Worm (Caenorhabditis elegans) whole organism, L1 larva: Measurements from ENCODE around the gene pbo-4.

ENCODE experiments used
- F16B12.6 ChIP-seq: fragments of 150-350 bp; optimal IDR thresholded peaks from 2 replicates; lab custom pipeline; 2014; ENCODE audit warnings: missing biosample characterization, missing genetic modification characterization
- Y116A8C.19 ChIP-seq: sonication (generic microtip); optimal IDR thresholded peaks from 2 replicates; lab custom pipeline; 2016; ENCODE audit warnings: missing compliant biosample characterization, missing genetic modification characterization, borderline replicate concordance
- alr-1 ChIP-seq: fragments of 200-800 bp; sonication (Bioruptor generic); optimal IDR thresholded peaks from 2 replicates; lab custom pipeline; 2018; ENCODE audit warnings: borderline replicate concordance, mild to moderate bottlenecking, missing genetic modification characterization, missing compliant biosample characterization
- ama-1 ChIP-seq: fragments of 150-350 bp; optimal IDR thresholded peaks from 2 replicates; lab custom pipeline; 2014
- blmp-1 ChIP-seq: fragments of 150-350 bp; optimal IDR thresholded peaks from 2 replicates; lab custom pipeline; 2014; ENCODE audit warnings: missing biosample characterization, missing genetic modification characterization
- ceh-8 ChIP-seq: fragments of 200-800 bp; sonication (Bioruptor generic); optimal IDR thresholded peaks from 2 replicates; lab custom pipeline; 2018; ENCODE audit warnings: mild to moderate bottlenecking, missing genetic modification characterization, moderate library complexity, missing compliant biosample characterization
- ceh-82 ChIP-seq, 3 experiments: fragments of 150-350 bp in 1 of 3; sonication (generic microtip) in 2 of 3; optimal IDR thresholded peaks; 2 replicates each; lab custom pipeline; 2014 to 2017; ENCODE audit warnings: missing biosample characterization in 3 of 3, missing genetic modification characterization in 3 of 3
- ceh-88 ChIP-seq: fragments of 200-800 bp; sonication (Bioruptor generic); IDR thresholded peaks from 2 replicates; pipeline ENCODE4 v1.3.6; 2022; ENCODE audit warnings: missing genetic modification characterization, missing compliant biosample characterization
- ceh-90 ChIP-seq: sonication (generic microtip); optimal IDR thresholded peaks from 2 replicates; lab custom pipeline; 2016; ENCODE audit warnings: missing genetic modification characterization, missing compliant biosample characterization
- ces-1 ChIP-seq: fragments of 150-350 bp; optimal IDR thresholded peaks from 2 replicates; lab custom pipeline; 2014; ENCODE audit warnings: missing biosample characterization, missing genetic modification reagents, missing genetic modification characterization
- efl-1 ChIP-seq, 4 experiments: fragments of 150-350 bp; optimal IDR thresholded peaks in 3 of 4; peaks in 1 of 4; 1 replicate in 1 of 4; 2 replicates in 3 of 4; lab custom pipeline; 2014; ENCODE audit warnings: missing biosample characterization in 2 of 4, missing genetic modification characterization in 2 of 4, missing genetic modification reagents in 2 of 4
- efl-3 ChIP-seq: fragments of 200-800 bp; sonication (Bioruptor generic); optimal IDR thresholded peaks from 2 replicates; lab custom pipeline; 2018; ENCODE audit warnings: mild to moderate bottlenecking, missing genetic modification characterization, missing compliant biosample characterization
- elt-2 ChIP-seq: sonication (generic microtip); optimal IDR thresholded peaks from 2 replicates; lab custom pipeline; 2016; ENCODE audit warnings: missing genetic modification characterization, mild to moderate bottlenecking, inconsistent platforms, missing compliant biosample characterization, missing genetic modification reagents
- fkh-10 ChIP-seq: sonication (generic microtip); optimal IDR thresholded peaks from 2 replicates; lab custom pipeline; 2017; ENCODE audit warnings: missing biosample characterization, missing genetic modification reagents, missing genetic modification characterization
- hlh-17 ChIP-seq: fragments of 200-800 bp; sonication (Bioruptor generic); optimal IDR thresholded peaks from 2 replicates; lab custom pipeline; 2018; ENCODE audit warnings: missing genetic modification characterization, mild to moderate bottlenecking, missing compliant biosample characterization, moderate library complexity, borderline replicate concordance
- lin-13 ChIP-seq: fragments of 150-350 bp; optimal IDR thresholded peaks from 2 replicates; lab custom pipeline; 2014; ENCODE audit warnings: missing biosample characterization, missing genetic modification reagents, missing genetic modification characterization
- lin-14 ChIP-seq: fragments of 200-800 bp; sonication (Bioruptor generic); optimal IDR thresholded peaks from 2 replicates; lab custom pipeline; 2018; ENCODE audit warnings: mild to moderate bottlenecking, missing genetic modification characterization, moderate library complexity, missing compliant biosample characterization
- lin-35 ChIP-seq, 2 experiments: fragments of 150-350 bp; optimal IDR thresholded peaks; 2 replicates each; lab custom pipeline; 2014; ENCODE audit warnings: missing biosample characterization in 2 of 2, missing genetic modification characterization in 2 of 2, missing genetic modification reagents in 2 of 2
- lir-3 ChIP-seq: sonication (generic microtip); optimal IDR thresholded peaks from 2 replicates; lab custom pipeline; 2016; ENCODE audit warnings: mild to moderate bottlenecking, missing genetic modification characterization, moderate library complexity, missing compliant biosample characterization; ENCODE audit not compliant: poor library complexity
- nhr-11 ChIP-seq: fragments of 150-350 bp; optimal IDR thresholded peaks from 2 replicates; lab custom pipeline; 2014; ENCODE audit warnings: missing biosample characterization, missing genetic modification characterization
- nhr-12 ChIP-seq: sonication (generic microtip); optimal IDR thresholded peaks from 2 replicates; lab custom pipeline; 2017; ENCODE audit warnings: missing biosample characterization, missing genetic modification characterization
- nhr-237 ChIP-seq: fragments of 150-350 bp; optimal IDR thresholded peaks from 2 replicates; lab custom pipeline; 2014; ENCODE audit warnings: missing biosample characterization, missing genetic modification characterization
- nhr-28 ChIP-seq: fragments of 150-350 bp; optimal IDR thresholded peaks from 2 replicates; lab custom pipeline; 2014; ENCODE audit warnings: missing biosample characterization, missing genetic modification characterization
- nhr-76 ChIP-seq: sonication (generic microtip); optimal IDR thresholded peaks from 2 replicates; lab custom pipeline; 2017; ENCODE audit warnings: missing biosample characterization, missing genetic modification characterization
- nhr-77 ChIP-seq: fragments of 150-350 bp; optimal IDR thresholded peaks from 2 replicates; lab custom pipeline; 2014; ENCODE audit warnings: missing biosample characterization, missing genetic modification characterization
- nhr-84 ChIP-seq: sonication (generic microtip); optimal IDR thresholded peaks from 2 replicates; lab custom pipeline; 2017; ENCODE audit warnings: missing biosample characterization, missing genetic modification characterization
- nhr-90 ChIP-seq: sonication (generic microtip); optimal IDR thresholded peaks from 2 replicates; lab custom pipeline; 2016; ENCODE audit warnings: mild to moderate bottlenecking, missing genetic modification characterization, missing compliant biosample characterization; ENCODE audit not compliant: poor library complexity
- rnt-1 ChIP-seq: sonication (generic microtip); optimal IDR thresholded peaks from 2 replicates; lab custom pipeline; 2016; ENCODE audit warnings: mild to moderate bottlenecking, missing genetic modification characterization, moderate library complexity, missing compliant biosample characterization
- skn-1 ChIP-seq: fragments of 150-350 bp; optimal IDR thresholded peaks from 2 replicates; lab custom pipeline; 2014; ENCODE audit warnings: missing biosample characterization, missing genetic modification characterization
- sptf-1 ChIP-seq: fragments of 150-350 bp; optimal IDR thresholded peaks from 2 replicates; lab custom pipeline; 2014; ENCODE audit warnings: missing biosample characterization, missing genetic modification characterization
- swsn-7 ChIP-seq: sonication (generic microtip); optimal IDR thresholded peaks from 2 replicates; lab custom pipeline; 2016; ENCODE audit warnings: missing genetic modification characterization, missing compliant biosample characterization
- tbx-2 ChIP-seq: sonication (generic microtip); optimal IDR thresholded peaks from 2 replicates; lab custom pipeline; 2016; ENCODE audit warnings: missing genetic modification characterization, missing compliant biosample characterization
- tlp-1 ChIP-seq: fragments of 150-350 bp; optimal IDR thresholded peaks from 2 replicates; lab custom pipeline; 2014; ENCODE audit warnings: missing biosample characterization, missing genetic modification characterization
- xbp-1 ChIP-seq: sonication (generic microtip); optimal IDR thresholded peaks from 2 replicates; lab custom pipeline; 2016; ENCODE audit warnings: missing genetic modification characterization, missing compliant biosample characterization
- ztf-4 ChIP-seq: fragments of 150-350 bp; optimal IDR thresholded peaks from 2 replicates; lab custom pipeline; 2014; ENCODE audit warnings: missing biosample characterization, missing genetic modification characterization

The pbo-4 gene

ce11 chrX:10990855-10991176 lies 36.9 kb downstream of the pbo-4 start:
- TF ChIP-seq xbp-1 (tag; lab: Kevin White, UChicago) (no peak), nhr-90 (tag; lab: Kevin White, UChicago) (no peak), lin-14 (GFP tag; lab: Kevin White, UChicago) (no peak), skn-1 (no peak), Y116A8C.19 (tag; lab: Kevin White, UChicago) (no peak), alr-1 (tag; lab: Kevin White, UChicago) (no peak), ceh-90 (tag; lab: Kevin White, UChicago) (no peak), sptf-1 (tag; lab: Kevin White, UChicago) (no peak), F16B12.6 (tag; lab: Kevin White, UChicago) (no peak), nhr-28 (tag; lab: Kevin White, UChicago) (no peak), elt-2 (tag; lab: Kevin White, UChicago) (no peak), lin-13 (GFP tag; lab: Kevin White, UChicago) (no peak), nhr-237 (tag; lab: Kevin White, UChicago) (no peak)
- TF ChIP-seq, all 84 proteins: peak for 0

ce11 chrX:10991352-10992172 lies 37.6 kb downstream of the pbo-4 start:
- TF ChIP-seq ceh-8 (GFP tag; lab: Kevin White, UChicago) (no peak), lir-3 (no peak), nhr-77 (tag; lab: Kevin White, UChicago) (no peak), hlh-17 (GFP tag; lab: Kevin White, UChicago) (no peak), nhr-76 (tag; lab: Kevin White, UChicago) (no peak), fkh-10 (GFP tag; lab: Kevin White, UChicago) (no peak), efl-3 (no peak), sptf-1 (tag; lab: Kevin White, UChicago) (no peak), nhr-237 (tag; lab: Kevin White, UChicago) (no peak), swsn-7 (no peak), ceh-88 (GFP tag; lab: Robert Waterston, UW) (no peak), ceh-82 (tag; optimal IDR thresholded peaks at IDR 0.05; lab: Kevin White, UChicago) (no peak), rnt-1 (tag; lab: Kevin White, UChicago) (no peak), nhr-12 (tag; lab: Kevin White, UChicago) (no peak), lin-35 (GFP tag; optimal IDR thresholded peaks at IDR 0.05; lab: Kevin White, UChicago) (no peak), nhr-84 (tag; lab: Kevin White, UChicago) (no peak)

- TF ChIP-seq rnt-1 (tag; lab: Kevin White, UChicago) (no peak), elt-2 (tag; lab: Kevin White, UChicago) (no peak), ztf-4 (tag; lab: Kevin White, UChicago) (no peak), blmp-1 (tag; lab: Kevin White, UChicago) (peak; percentile 37)
- TF ChIP-seq, all 84 proteins: peak for 1
These were observed 38.2 kb downstream of the pbo-4 start, which contains the start of gene ver-3 for ce11 chrX:10992177-10992576. ver-3 (plus strand) TSS chrX:10992477.

- TF ChIP-seq efl-1 (optimal IDR thresholded peaks at IDR 0.05; lab: Kevin White, UChicago) (no peak), efl-1 (GFP tag; optimal IDR thresholded peaks at IDR 0.05 in 1 of 2; lab: Kevin White, UChicago) (peak in 1 of 2 experiments; percentile 56), ces-1 (GFP tag; lab: Kevin White, UChicago) (no peak), ama-1 (lab: Kevin White, UChicago) (no peak), Y116A8C.19 (tag; lab: Kevin White, UChicago) (no peak), tlp-1 (tag; lab: Kevin White, UChicago) (no peak), lin-14 (GFP tag; lab: Kevin White, UChicago) (peak; percentile 27), nhr-11 (tag; lab: Kevin White, UChicago) (no peak), tbx-2 (peak; percentile 20)
These were observed 45.2 kb downstream of the pbo-4 start, which contains the start of gene F59F3.6 for ce11 chrX:10999176-10999575. F59F3.6 (minus strand) TSS chrX:10999276.
